Worm (Caenorhabditis elegans) whole organism, late embryonic: ENCODE data around the gene F40G12.6.

ENCODE experiments used
- C08G9.2 ChIP-seq: sonication (generic microtip); optimal IDR thresholded peaks from 2 replicates; lab custom pipeline; 2016; ENCODE audit warnings: mild to moderate bottlenecking, missing genetic modification characterization, moderate library complexity, missing compliant biosample characterization
- T23F11.4 ChIP-seq: fragments of 200-800 bp; sonication (Bioruptor generic); optimal IDR thresholded peaks from 2 replicates; lab custom pipeline; 2018; ENCODE audit warnings: mild to moderate bottlenecking, missing genetic modification characterization, missing compliant biosample characterization
- Y22D7AL.16 ChIP-seq: sonication (generic microtip); optimal IDR thresholded peaks from 2 replicates; lab custom pipeline; 2016; ENCODE audit warnings: missing genetic modification characterization, missing compliant biosample characterization
- ahr-1 ChIP-seq: sonication (generic microtip); optimal IDR thresholded peaks from 2 replicates; lab custom pipeline; 2016; ENCODE audit warnings: missing genetic modification characterization, missing compliant biosample characterization
- ama-1 ChIP-seq: fragments of 150-350 bp; optimal IDR thresholded peaks from 2 replicates; lab custom pipeline; 2014
- ceh-18 ChIP-seq: sonication (generic microtip); optimal IDR thresholded peaks from 2 replicates; lab custom pipeline; 2016; ENCODE audit warnings: missing genetic modification characterization, missing compliant biosample characterization
- ceh-24 ChIP-seq: sonication (generic microtip); optimal IDR thresholded peaks from 2 replicates; lab custom pipeline; 2016; ENCODE audit warnings: mild to moderate bottlenecking, missing genetic modification characterization, missing compliant biosample characterization
- ceh-30 ChIP-seq: fragments of 150-350 bp; optimal IDR thresholded peaks from 2 replicates; lab custom pipeline; 2014; ENCODE audit warnings: missing biosample characterization, missing genetic modification characterization
- ceh-34 ChIP-seq: sonication (generic microtip); optimal IDR thresholded peaks from 2 replicates; lab custom pipeline; 2016; ENCODE audit warnings: mild to moderate bottlenecking, missing genetic modification characterization, missing compliant biosample characterization
- fax-1 ChIP-seq: sonication (generic microtip); optimal IDR thresholded peaks from 2 replicates; lab custom pipeline; 2016; ENCODE audit warnings: missing genotype, missing genetic modification characterization, missing compliant biosample characterization
- hlh-30 ChIP-seq: sonication (generic microtip); optimal IDR thresholded peaks from 2 replicates; lab custom pipeline; 2017; ENCODE audit warnings: antibody characterized with exemption, missing genetic modification characterization, missing compliant biosample characterization; ENCODE audit not compliant: insufficient read depth
- hlh-6 ChIP-seq: sonication (generic microtip); optimal IDR thresholded peaks from 2 replicates; lab custom pipeline; 2016; ENCODE audit warnings: missing genotype, missing genetic modification characterization, missing compliant biosample characterization
- nfya-1 ChIP-seq: sonication (generic microtip); optimal IDR thresholded peaks from 2 replicates; lab custom pipeline; 2017; ENCODE audit warnings: missing genetic modification characterization, mild to moderate bottlenecking, missing compliant biosample characterization, antibody characterized with exemption, moderate library complexity
- nhr-11 ChIP-seq: fragments of 150-350 bp; optimal IDR thresholded peaks from 2 replicates; lab custom pipeline; 2014; ENCODE audit warnings: missing biosample characterization, missing genetic modification characterization
- npax-4 ChIP-seq: sonication (generic microtip); optimal IDR thresholded peaks from 2 replicates; lab custom pipeline; 2016; ENCODE audit warnings: missing genetic modification characterization, missing compliant biosample characterization
- odd-2 ChIP-seq: sonication (generic microtip); optimal IDR thresholded peaks from 2 replicates; lab custom pipeline; 2017; ENCODE audit warnings: antibody characterized with exemption, mild to moderate bottlenecking, missing genetic modification characterization, missing compliant biosample characterization
- pax-1 ChIP-seq: fragments of 150-350 bp; optimal IDR thresholded peaks from 2 replicates; lab custom pipeline; 2014; ENCODE audit warnings: missing biosample characterization, missing genetic modification characterization
- pqm-1 ChIP-seq: sonication (generic microtip); optimal IDR thresholded peaks from 2 replicates; lab custom pipeline; 2016; ENCODE audit warnings: missing genetic modification characterization, missing compliant biosample characterization
- pros-1 ChIP-seq: fragments of 150-350 bp; optimal IDR thresholded peaks from 2 replicates; lab custom pipeline; 2014; ENCODE audit warnings: missing biosample characterization, missing genetic modification reagents, missing genetic modification characterization
- ref-2 ChIP-seq: sonication (generic microtip); optimal IDR thresholded peaks from 2 replicates; lab custom pipeline; 2016; ENCODE audit warnings: missing genetic modification characterization, missing compliant biosample characterization
- tbx-2 ChIP-seq: sonication (generic microtip); optimal IDR thresholded peaks from 2 replicates; lab custom pipeline; 2016; ENCODE audit warnings: missing genetic modification characterization, missing compliant biosample characterization
- tbx-7 ChIP-seq: sonication (generic microtip); optimal IDR thresholded peaks from 2 replicates; lab custom pipeline; 2016; ENCODE audit warnings: missing genotype, missing genetic modification characterization, missing compliant biosample characterization
- unc-42 ChIP-seq: sonication (generic microtip); optimal IDR thresholded peaks from 2 replicates; lab custom pipeline; 2016; ENCODE audit warnings: missing genotype, missing genetic modification characterization, missing compliant biosample characterization
- unc-55 ChIP-seq: sonication (generic microtip); optimal IDR thresholded peaks from 2 replicates; lab custom pipeline; 2017; ENCODE audit warnings: missing biosample characterization, missing genetic modification reagents, missing genetic modification characterization
- ztf-16 ChIP-seq: sonication (generic microtip); optimal IDR thresholded peaks from 2 replicates; lab custom pipeline; 2017; ENCODE audit warnings: missing genetic modification characterization, missing compliant biosample characterization

Gene F40G12.6

DNA sequence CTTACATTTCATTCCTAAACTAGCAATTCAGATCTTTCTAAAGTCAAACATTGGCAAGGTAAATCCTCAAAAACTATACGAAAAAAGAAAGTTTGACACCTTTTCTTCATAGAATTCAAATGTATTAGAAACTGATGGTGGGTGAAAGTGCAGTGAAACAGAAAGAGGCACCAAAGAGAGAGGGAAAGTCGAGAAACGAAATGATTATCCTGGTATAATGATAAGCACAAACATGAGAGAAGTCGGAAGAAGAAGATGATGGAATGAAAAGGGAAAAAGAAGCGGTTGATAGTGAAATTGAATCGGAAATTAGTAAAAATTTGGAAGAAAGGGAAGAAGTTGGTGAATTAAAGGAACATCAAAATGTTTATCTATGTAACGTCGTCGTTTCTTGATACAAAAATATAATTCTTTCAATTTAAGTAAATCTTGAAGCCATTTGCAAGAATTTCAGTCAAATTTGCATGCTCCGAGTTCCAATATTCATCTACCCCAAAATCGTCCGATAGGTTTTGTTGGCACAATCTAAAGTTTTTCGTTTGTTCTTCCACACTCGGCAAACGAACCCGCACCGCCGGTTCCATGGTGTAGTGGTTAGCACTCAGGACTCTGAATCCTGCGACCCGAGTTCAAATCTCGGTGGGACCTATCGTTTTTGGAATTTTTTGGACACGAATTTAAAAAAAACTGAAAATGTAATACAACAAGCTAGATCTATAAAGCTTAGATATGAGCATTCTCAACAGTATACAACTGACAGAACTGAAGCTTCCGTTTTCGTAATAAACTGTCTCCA is 41.9 kb downstream of the F40G12.6 start:
- TF ChIP-seq unc-42 (tag; lab: Kevin White, UChicago) (no peak), unc-55 (GFP tag; lab: Kevin White, UChicago) (no peak), Y22D7AL.16 (tag; lab: Kevin White, UChicago) (no peak), odd-2 (tag; lab: Kevin White, UChicago) (no peak), ref-2 (tag; lab: Kevin White, UChicago) (no peak), ceh-34 (no peak), pax-1 (tag; lab: Kevin White, UChicago) (no peak)
- TF ChIP-seq, all 69 proteins: peak for 0

DNA sequence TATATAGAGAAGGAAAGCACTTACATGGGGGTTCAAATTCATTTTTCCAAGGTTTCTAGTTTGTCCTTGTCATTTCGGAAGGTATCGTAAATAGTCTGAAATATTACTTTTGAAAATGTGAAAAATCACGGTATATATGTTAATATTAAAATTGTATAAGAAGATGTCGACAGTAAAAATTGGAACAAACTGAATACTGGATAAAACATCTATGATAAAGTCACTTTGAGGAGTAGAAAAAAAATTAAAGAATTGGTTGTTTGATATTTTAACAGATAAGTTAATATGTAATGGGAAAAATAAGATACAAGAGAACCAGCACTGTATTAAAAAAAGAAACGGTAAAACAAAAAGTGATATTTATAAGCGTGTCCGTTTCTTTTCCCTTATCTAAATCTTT is 46.5 kb downstream of the F40G12.6 start, which contains the start of gene nep-21:
Gene nep-21, minus strand, starts transcription at position 101 of the 400 bp plus-strand sequence.
- TF ChIP-seq ceh-18 (tag; lab: Kevin White, UChicago) (no peak), fax-1 (no peak), tbx-2 (no peak)
- TF ChIP-seq, all 69 proteins: peak for 0

DNA sequence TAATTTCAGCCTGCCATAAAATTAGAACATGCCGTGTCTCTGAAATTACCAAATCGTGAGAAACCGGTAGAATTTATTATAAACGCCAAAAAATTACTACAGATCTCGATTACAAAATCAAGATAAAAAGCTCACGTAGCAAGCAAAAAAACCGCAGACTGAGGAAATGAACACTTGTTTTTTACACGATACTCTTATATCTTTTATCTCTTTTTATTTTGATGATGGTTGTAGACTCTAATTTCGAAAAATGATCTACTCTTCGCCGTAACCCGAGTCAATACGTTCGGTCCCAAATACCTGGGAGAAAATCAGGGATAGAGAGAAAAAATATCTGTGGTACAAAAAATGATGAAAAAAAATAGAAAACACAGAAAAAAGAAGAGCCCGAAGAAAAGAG is 49.8 kb downstream of the F40G12.6 start:
- TF ChIP-seq ceh-34 (no peak), ahr-1 (no peak), T23F11.4 (no peak), pqm-1 (tag; lab: Kevin White, UChicago) (no peak), ceh-30 (tag; lab: Kevin White, UChicago) (no peak), pros-1 (tag; lab: Kevin White, UChicago) (no peak), ama-1 (no peak), npax-4 (tag; lab: Kevin White, UChicago) (no peak), nhr-11 (tag; lab: Kevin White, UChicago) (no peak), C08G9.2 (no peak), ztf-16 (tag; lab: Kevin White, UChicago) (no peak), ceh-24 (tag; lab: Kevin White, UChicago) (no peak), nfya-1 (tag; lab: Kevin White, UChicago) (no peak), hlh-6 (tag; lab: Kevin White, UChicago) (no peak), tbx-7 (tag; lab: Kevin White, UChicago) (no peak), hlh-30 (tag; lab: Kevin White, UChicago) (no peak), unc-42 (tag; lab: Kevin White, UChicago) (no peak)
